Fruit fly (Drosophila melanogaster): ENCODE results near the gene CG7272.

The CG7272 gene

DNA sequence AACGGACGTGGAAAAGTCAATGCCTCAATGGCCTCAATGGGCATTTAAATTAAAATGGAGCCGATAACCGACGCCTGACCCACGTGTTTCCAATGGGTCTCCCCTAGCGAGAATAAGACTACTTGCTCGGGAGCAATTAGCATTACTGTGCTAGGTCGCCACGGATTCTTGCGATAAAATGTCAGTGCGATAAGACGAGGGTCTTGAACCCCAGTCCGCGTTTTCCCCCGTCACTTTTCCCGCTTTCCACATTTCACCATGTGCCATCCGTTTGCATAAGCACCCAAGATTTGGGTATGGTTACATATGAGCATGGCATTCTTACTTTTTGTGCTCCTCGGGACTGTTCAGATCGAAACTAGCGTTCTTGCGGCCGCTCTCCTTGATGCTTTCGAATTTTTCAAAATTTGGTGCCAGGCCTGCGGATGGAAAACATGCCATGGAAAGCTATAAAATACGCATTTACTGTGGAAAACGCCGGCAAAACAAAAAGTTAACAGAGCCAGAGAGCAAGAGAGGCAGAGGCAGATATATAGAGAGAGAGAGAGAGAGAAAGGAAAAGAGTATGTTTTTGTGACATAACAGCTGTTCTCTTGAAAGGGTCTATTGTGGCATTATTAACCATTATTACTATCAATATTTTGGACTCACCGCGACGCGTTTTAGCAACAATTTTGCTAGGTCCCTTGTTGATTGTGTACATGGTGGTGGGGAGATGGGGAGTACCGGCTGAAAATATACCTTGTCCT, 6.6 kb downstream of the CG7272 start:
- no peak for TF ChIP-seq pad (GFP tag; optimal IDR thresholded peaks at IDR 0.05)
- TF ChIP-seq bab1 (GFP tag; optimal IDR thresholded peaks at IDR 0.05): no peak
- no peak for TF ChIP-seq toe (GFP tag; optimal IDR thresholded peaks at IDR 0.05)
- no peak for TF ChIP-seq CG33017 (tag; optimal IDR thresholded peaks at IDR 0.05)
- TF ChIP-seq CG7101 (tag; optimal IDR thresholded peaks at IDR 0.05): no peak
- TF ChIP-seq cnc (optimal IDR thresholded peaks at IDR 0.05): no peak
- no peak for TF ChIP-seq cic (GFP tag; optimal IDR thresholded peaks at IDR 0.05)
- TF ChIP-seq CG5204 (GFP tag; optimal IDR thresholded peaks at IDR 0.05): no peak
- TF ChIP-seq Mnt (GFP tag; optimal IDR thresholded peaks at IDR 0.05): no peak
- no peak for TF ChIP-seq CG7045 (GFP tag; optimal IDR thresholded peaks at IDR 0.05)

DNA sequence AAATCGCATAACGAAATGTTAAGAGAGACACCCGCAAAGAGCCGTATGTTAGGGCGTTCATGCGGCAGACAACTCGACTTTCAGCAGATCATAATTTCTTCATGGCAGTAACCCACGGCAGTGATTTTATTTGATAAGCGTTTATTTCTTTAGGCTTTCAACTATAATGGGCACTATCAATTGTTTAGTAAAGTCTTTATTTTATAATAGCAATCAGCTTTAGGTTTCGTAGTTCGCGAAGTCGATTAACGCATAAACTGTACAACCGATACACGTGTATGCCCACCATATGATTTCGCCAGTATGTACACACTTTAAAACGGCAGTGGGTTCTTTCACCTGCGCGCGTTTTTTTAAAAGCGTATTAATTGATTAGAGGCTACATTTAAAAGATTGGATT, 7.5 kb downstream of the CG7272 start, which contains the start of gene CG7841:
CG7841 (minus strand) TSS at position 20 of the 400 bp plus-strand sequence.
- peak; percentile 99 for TF ChIP-seq Mnt (GFP tag; optimal IDR thresholded peaks at IDR 0.05)
- TF ChIP-seq kay (GFP tag; ENCODE audit: borderline replicate concordance): peak; percentile 98
- TF ChIP-seq bab1 (GFP tag; optimal IDR thresholded peaks at IDR 0.05): peak; percentile 99
- TF ChIP-seq Hr96 (GFP tag; optimal IDR thresholded peaks at IDR 0.05): peak; percentile 98
- TF ChIP-seq CG5204 (GFP tag; optimal IDR thresholded peaks at IDR 0.05): no peak
- TF ChIP-seq tj (GFP tag; optimal IDR thresholded peaks at IDR 0.05): peak; percentile 89
- TF ChIP-seq CG14711 (tag; optimal IDR thresholded peaks at IDR 0.05): peak; percentile 97
- peak; percentile 96 for TF ChIP-seq Clk (GFP tag; optimal IDR thresholded peaks at IDR 0.05)
- peak; percentile 99 for TF ChIP-seq CG33017 (tag; optimal IDR thresholded peaks at IDR 0.05)
- TF ChIP-seq toe (GFP tag; optimal IDR thresholded peaks at IDR 0.05): no peak
- TF ChIP-seq CG7101 (tag; optimal IDR thresholded peaks at IDR 0.05): peak; percentile 99
- TF ChIP-seq Crg-1 (GFP tag; optimal IDR thresholded peaks at IDR 0.05): peak; percentile 95
- no peak for TF ChIP-seq cnc (optimal IDR thresholded peaks at IDR 0.05)
- TF ChIP-seq CG1620 (GFP tag; optimal IDR thresholded peaks at IDR 0.05): peak; percentile 90
- TF ChIP-seq CG7045 (GFP tag; optimal IDR thresholded peaks at IDR 0.05): peak; percentile 99
- peak; percentile 90 for TF ChIP-seq pad (GFP tag; optimal IDR thresholded peaks at IDR 0.05)
- TF ChIP-seq cic (GFP tag; optimal IDR thresholded peaks at IDR 0.05): peak; percentile 87
- peak; percentile 91 for TF ChIP-seq ovo (GFP tag; optimal IDR thresholded peaks at IDR 0.05)
- TF ChIP-seq CG11617 (GFP tag; optimal IDR thresholded peaks at IDR 0.05): peak; percentile 99
- TF ChIP-seq CG12768 (GFP tag; optimal IDR thresholded peaks at IDR 0.05): peak; percentile 99

dm6 chr3L:15508750-15509149, 8.0 kb downstream of the CG7272 start, which contains the start of gene Z600:
Gene Z600, plus strand, starts transcription at chr3L:15509061.
- TF ChIP-seq Mnt (GFP tag; optimal IDR thresholded peaks at IDR 0.05) (no peak), bab1 (GFP tag; optimal IDR thresholded peaks at IDR 0.05) (no peak), cic (GFP tag; optimal IDR thresholded peaks at IDR 0.05) (no peak), CG12768 (GFP tag; optimal IDR thresholded peaks at IDR 0.05) (no peak), tj (GFP tag; optimal IDR thresholded peaks at IDR 0.05) (no peak), kay (GFP tag; ENCODE audit: borderline replicate concordance) (no peak), CG11617 (GFP tag; optimal IDR thresholded peaks at IDR 0.05) (no peak), CG1620 (GFP tag; optimal IDR thresholded peaks at IDR 0.05) (no peak), CG7101 (tag; optimal IDR thresholded peaks at IDR 0.05) (no peak), cnc (optimal IDR thresholded peaks at IDR 0.05) (no peak), Crg-1 (GFP tag; optimal IDR thresholded peaks at IDR 0.05) (no peak), CG5204 (GFP tag; optimal IDR thresholded peaks at IDR 0.05) (no peak), Hr96 (GFP tag; optimal IDR thresholded peaks at IDR 0.05) (no peak), CG7045 (GFP tag; optimal IDR thresholded peaks at IDR 0.05) (no peak), CG14711 (tag; optimal IDR thresholded peaks at IDR 0.05) (no peak), pad (GFP tag; optimal IDR thresholded peaks at IDR 0.05) (no peak), CG33017 (tag; optimal IDR thresholded peaks at IDR 0.05) (no peak), ovo (GFP tag; optimal IDR thresholded peaks at IDR 0.05) (no peak), Clk (GFP tag; optimal IDR thresholded peaks at IDR 0.05) (no peak), toe (GFP tag; optimal IDR thresholded peaks at IDR 0.05) (no peak)

dm6 chr3L:15509398-15509797, 8.7 kb downstream of the CG7272 start, which contains the start of the genes gdl and gdl-ORF39:
Gene gdl, plus strand, starts transcription at chr3L:15509445.
Gene gdl-ORF39, plus strand, starts transcription at chr3L:15509445.
- TF ChIP-seq bab1 (GFP tag; optimal IDR thresholded peaks at IDR 0.05) (peak; percentile 54), CG7045 (GFP tag; optimal IDR thresholded peaks at IDR 0.05) (no peak), CG33017 (tag; optimal IDR thresholded peaks at IDR 0.05) (no peak), Mnt (GFP tag; optimal IDR thresholded peaks at IDR 0.05) (peak; percentile 54), CG7101 (tag; optimal IDR thresholded peaks at IDR 0.05) (no peak)

DNA sequence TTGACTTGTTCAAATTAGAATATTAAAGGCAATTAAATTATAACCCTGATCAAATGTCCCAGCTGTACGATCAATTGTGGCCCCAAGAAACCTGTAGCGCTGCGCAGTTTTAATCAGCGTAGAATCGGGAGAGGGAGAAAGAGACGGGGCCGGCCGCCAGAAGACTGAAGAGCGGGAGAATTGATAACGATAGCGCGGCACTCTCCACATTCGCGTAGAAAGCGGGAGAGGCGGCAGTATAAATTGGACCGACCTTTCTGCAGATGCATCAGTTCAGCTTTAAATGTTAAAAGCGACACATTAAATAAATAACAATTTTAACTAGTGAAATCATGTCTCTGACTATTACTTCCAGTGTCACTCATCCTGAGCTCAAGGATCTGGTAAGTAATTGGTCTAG, 10.0 kb downstream of the CG7272 start, which contains the start of gene MsrA:
MsrA (plus strand) TSS at position 266 of the 400 bp plus-strand sequence.
- peak; percentile 2 for TF ChIP-seq Hr96 (GFP tag; optimal IDR thresholded peaks at IDR 0.05)
- TF ChIP-seq CG11617 (GFP tag; optimal IDR thresholded peaks at IDR 0.05): no peak
- no peak for TF ChIP-seq CG12768 (GFP tag; optimal IDR thresholded peaks at IDR 0.05)
- peak; percentile 36 for TF ChIP-seq bab1 (GFP tag; optimal IDR thresholded peaks at IDR 0.05)
- peak; percentile 49 for TF ChIP-seq cic (GFP tag; optimal IDR thresholded peaks at IDR 0.05)
- TF ChIP-seq pad (GFP tag; optimal IDR thresholded peaks at IDR 0.05): no peak
- TF ChIP-seq tj (GFP tag; optimal IDR thresholded peaks at IDR 0.05): peak; percentile 80
- peak; percentile 12 for TF ChIP-seq CG33017 (tag; optimal IDR thresholded peaks at IDR 0.05)
- TF ChIP-seq kay (GFP tag; ENCODE audit: borderline replicate concordance): peak; percentile 31
- peak; percentile 51 for TF ChIP-seq Mnt (GFP tag; optimal IDR thresholded peaks at IDR 0.05)
- peak; percentile 20 for TF ChIP-seq CG7101 (tag; optimal IDR thresholded peaks at IDR 0.05)
- TF ChIP-seq Clk (GFP tag; optimal IDR thresholded peaks at IDR 0.05): no peak
